Fruit fly (Drosophila melanogaster): ENCODE data around the gene Reph.
A peak's percentile ranks its signal among the peaks of the same experiment; 100 is the strongest.

The Reph gene

DNA sequence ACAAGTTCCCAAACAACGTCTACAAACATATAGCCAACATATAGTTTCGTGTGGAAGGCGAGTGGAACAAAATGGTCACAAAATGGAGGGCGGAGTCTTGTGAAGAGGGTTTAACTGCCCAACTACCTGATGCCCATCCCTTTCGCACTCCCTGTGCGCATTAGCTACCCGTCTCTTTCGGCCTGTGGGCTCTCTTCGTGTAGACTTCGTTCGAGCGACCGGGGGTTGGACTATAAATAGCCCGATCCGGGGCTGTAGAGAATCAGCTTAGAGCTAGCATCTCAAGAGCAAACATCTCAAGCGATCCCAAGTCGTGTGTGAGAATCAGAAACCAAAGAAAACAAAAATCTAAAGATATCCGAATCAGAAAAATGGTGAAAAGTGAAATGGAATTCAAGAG, 22.1 kb downstream of the Reph start, which contains the start of gene slp1 (continued):
- TF ChIP-seq CG10321 (GFP tag; IDR thresholded peaks at IDR 0.05) = peak; percentile 92
- TF ChIP-seq trem (tag; optimal IDR thresholded peaks at IDR 0.05) = peak; percentile 6
- peak; percentile 93 for TF ChIP-seq seq (GFP tag; IDR thresholded peaks at IDR 0.05)
- no peak for TF ChIP-seq Doc3 (GFP tag; IDR thresholded peaks at IDR 0.05; ENCODE audit: partially characterized antibody)
- no peak for TF ChIP-seq sr (GFP tag; IDR thresholded peaks at IDR 0.05)
- no peak for TF ChIP-seq en (GFP tag; optimal IDR thresholded peaks at IDR 0.05)
- TF ChIP-seq NC2α (GFP tag; optimal IDR thresholded peaks at IDR 0.05) = no peak
- TF ChIP-seq CG4707 (GFP tag; optimal IDR thresholded peaks at IDR 0.05) = no peak
- TF ChIP-seq CG31224 (GFP tag; IDR thresholded peaks at IDR 0.05) = no peak
- no peak for TF ChIP-seq sd (tag; optimal IDR thresholded peaks at IDR 0.05)
- TF ChIP-seq Dp (GFP tag; optimal IDR thresholded peaks at IDR 0.05) = no peak
- TF ChIP-seq CG6683 (GFP tag; optimal IDR thresholded peaks at IDR 0.05) = no peak
- TF ChIP-seq CG11456 (GFP tag; IDR thresholded peaks at IDR 0.05) = no peak
- TF ChIP-seq gt (GFP tag; IDR thresholded peaks at IDR 0.05) = no peak
- TF ChIP-seq CG7987 (GFP tag; optimal IDR thresholded peaks at IDR 0.05) = no peak
- TF ChIP-seq PHDP (tag; optimal IDR thresholded peaks at IDR 0.05) = no peak
- peak; percentile 37 for TF ChIP-seq gcm (GFP tag; optimal IDR thresholded peaks at IDR 0.05)
- TF ChIP-seq Awh (GFP tag; IDR thresholded peaks at IDR 0.05) = no peak
- no peak for TF ChIP-seq schlank (tag; optimal IDR thresholded peaks at IDR 0.05)
- TF ChIP-seq CG17361 (GFP tag; IDR thresholded peaks at IDR 0.05) = no peak
- no peak for TF ChIP-seq esg (GFP tag; conservative IDR thresholded peaks at IDR 0.05)
- TF ChIP-seq HLH4C (GFP tag; IDR thresholded peaks at IDR 0.05; ENCODE audit: partially characterized antibody) = no peak
- peak; percentile 16 for TF ChIP-seq zf30C (GFP tag; optimal IDR thresholded peaks at IDR 0.05)
- no peak for TF ChIP-seq Rfx (GFP tag; IDR thresholded peaks at IDR 0.05)
- TF ChIP-seq CG15479 (GFP tag; optimal IDR thresholded peaks at IDR 0.05) = peak; percentile 20
- no peak for TF ChIP-seq bcd (GFP tag; optimal IDR thresholded peaks at IDR 0.05)
- no peak for TF ChIP-seq CG33557 (GFP tag; optimal IDR thresholded peaks at IDR 0.05)
- TF ChIP-seq CG9932 (GFP tag; IDR thresholded peaks at IDR 0.05) = no peak
- TF ChIP-seq CG11723 (GFP tag; optimal IDR thresholded peaks at IDR 0.05) = no peak
- no peak for TF ChIP-seq Mrtf (GFP tag; IDR thresholded peaks at IDR 0.05)
- no peak for TF ChIP-seq wek (GFP tag; optimal IDR thresholded peaks at IDR 0.05)
- no peak for TF ChIP-seq tap (tag; optimal IDR thresholded peaks at IDR 0.05)
- TF ChIP-seq chn (GFP tag; optimal IDR thresholded peaks at IDR 0.05) = peak; percentile 6
- TF ChIP-seq toy (GFP tag; IDR thresholded peaks at IDR 0.05) = no peak
- TF ChIP-seq CG17829 (tag; optimal IDR thresholded peaks at IDR 0.05) = peak; percentile 44
- TF ChIP-seq CG6254 (GFP tag; optimal IDR thresholded peaks at IDR 0.05) = no peak
- peak; percentile 34; the same call in 1 of the 2 replicates for TF ChIP-seq Bgb (GFP tag; IDR thresholded peaks at IDR 0.05; ENCODE audit: partially characterized antibody)
- no peak for TF ChIP-seq CG2678 (tag; optimal IDR thresholded peaks at IDR 0.05)
- peak in 1 of 2 experiments; percentile 20 for TF ChIP-seq insv (GFP tag; optimal IDR thresholded peaks at IDR 0.05)
- no peak for TF ChIP-seq BtbVII (GFP tag; optimal IDR thresholded peaks at IDR 0.05)
- TF ChIP-seq dati (GFP tag; IDR thresholded peaks at IDR 0.05) = no peak
- TF ChIP-seq zen2 (GFP tag; IDR thresholded peaks at IDR 0.05; ENCODE audit: partially characterized antibody) = no peak
- TF ChIP-seq CG1832 (GFP tag; optimal IDR thresholded peaks at IDR 0.05) = peak; percentile 94
- TF ChIP-seq CG6854 (GFP tag; optimal IDR thresholded peaks at IDR 0.05) = no peak
- TF ChIP-seq nau (GFP tag; optimal IDR thresholded peaks at IDR 0.05) = no peak
- TF ChIP-seq CG13894 (tag; optimal IDR thresholded peaks at IDR 0.05) = no peak
- TF ChIP-seq fd3F (GFP tag; optimal IDR thresholded peaks at IDR 0.05) = no peak
- no peak for TF ChIP-seq CG14860 (GFP tag; IDR thresholded peaks at IDR 0.05; ENCODE audit: partially characterized antibody)
- no peak for TF ChIP-seq YL-1 (GFP tag; optimal IDR thresholded peaks at IDR 0.05)
